Worm (Caenorhabditis elegans) whole organism, late embryonic: ENCODE measurements around the gene cyn-11.

Experiments
- C08G9.2 ChIP-seq: sonication (generic microtip); optimal IDR thresholded peaks from 2 replicates; lab custom pipeline; 2016; ENCODE audit warnings: mild to moderate bottlenecking, missing genetic modification characterization, moderate library complexity, missing compliant biosample characterization
- C38D4.7 ChIP-seq: fragments of 200-800 bp; sonication (Bioruptor generic); optimal IDR thresholded peaks from 2 replicates; lab custom pipeline; 2018; ENCODE audit warnings: mild to moderate bottlenecking, missing genetic modification characterization, moderate library complexity, missing compliant biosample characterization
- K09A11.1 ChIP-seq: sonication (generic microtip); optimal IDR thresholded peaks from 2 replicates; lab custom pipeline; 2017; ENCODE audit warnings: antibody characterized with exemption, mild to moderate bottlenecking, missing genetic modification characterization, missing compliant biosample characterization; ENCODE audit not compliant: insufficient read depth
- ceh-18 ChIP-seq: sonication (generic microtip); optimal IDR thresholded peaks from 2 replicates; lab custom pipeline; 2016; ENCODE audit warnings: missing genetic modification characterization, missing compliant biosample characterization
- ceh-2 ChIP-seq: sonication (generic microtip); optimal IDR thresholded peaks from 2 replicates; lab custom pipeline; 2016; ENCODE audit warnings: missing genotype, missing genetic modification characterization, missing compliant biosample characterization
- ceh-24 ChIP-seq: sonication (generic microtip); optimal IDR thresholded peaks from 2 replicates; lab custom pipeline; 2016; ENCODE audit warnings: mild to moderate bottlenecking, missing genetic modification characterization, missing compliant biosample characterization
- hlh-8 ChIP-seq: sonication (generic microtip); optimal IDR thresholded peaks from 2 replicates; lab custom pipeline; 2016; ENCODE audit warnings: missing genotype, missing genetic modification characterization, missing compliant biosample characterization
- lin-11 ChIP-seq: fragments of 200-800 bp; sonication (Bioruptor generic); optimal IDR thresholded peaks from 2 replicates; lab custom pipeline; 2018; ENCODE audit warnings: mild to moderate bottlenecking, missing genetic modification characterization, missing compliant biosample characterization
- nhr-11 ChIP-seq: fragments of 150-350 bp; optimal IDR thresholded peaks from 2 replicates; lab custom pipeline; 2014; ENCODE audit warnings: missing biosample characterization, missing genetic modification characterization
- pha-4 ChIP-seq: fragments of 150-350 bp; optimal IDR thresholded peaks from 2 replicates; lab custom pipeline; 2018; ENCODE audit warnings: missing biosample characterization, missing genetic modification reagents, missing genetic modification characterization
- tbx-2 ChIP-seq: sonication (generic microtip); optimal IDR thresholded peaks from 2 replicates; lab custom pipeline; 2016; ENCODE audit warnings: missing genetic modification characterization, missing compliant biosample characterization

- TF ChIP-seq hlh-8 (no peak), K09A11.1 (tag; lab: Kevin White, UChicago) (no peak), ceh-2 (tag; lab: Kevin White, UChicago) (no peak), C38D4.7 (GFP tag; lab: Kevin White, UChicago) (no peak), nhr-11 (no peak), pha-4 (tag; lab: Kevin White, UChicago) (no peak), C08G9.2 (tag; lab: Kevin White, UChicago) (no peak), lin-11 (tag; lab: Kevin White, UChicago) (no peak), tbx-2 (no peak), ceh-18 (no peak), ceh-24 (tag; lab: Kevin White, UChicago) (no peak)
Measured at ce11 chrII:8670835-8671234, 45.2 kb downstream of the cyn-11 start.
